Fruit fly (Drosophila melanogaster): ENCODE measurements around the gene Tie.
A peak's percentile ranks its signal among the peaks of the same experiment; 100 is the strongest.

The Tie gene

DNA sequence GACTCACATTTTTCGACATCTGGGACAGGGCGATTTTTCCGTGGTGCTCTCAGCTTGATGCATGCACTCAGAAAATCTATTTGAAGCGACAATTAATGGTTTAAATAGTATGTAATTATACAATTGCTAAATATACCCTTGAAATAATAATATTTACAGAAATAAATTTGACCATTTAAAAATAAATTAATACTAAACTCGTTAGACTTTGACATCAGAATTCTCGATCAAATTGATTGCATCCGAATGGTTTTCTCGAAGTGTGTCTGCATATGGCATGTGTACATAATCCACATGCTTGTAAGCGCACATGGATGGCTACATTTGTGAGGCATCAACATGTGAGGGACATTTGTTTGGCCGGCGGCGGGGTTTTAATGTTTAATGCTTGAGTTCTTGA lies 14.7 kb upstream of the Tie start (continued):
- TF ChIP-seq otp (GFP tag; IDR thresholded peaks at IDR 0.05) (peak; percentile 62; the same call in 1 of the 3 replicates), zfh1 (GFP tag; IDR thresholded peaks at IDR 0.05) (peak; percentile 84), CG17829 (tag; optimal IDR thresholded peaks at IDR 0.05) (peak; percentile 89), CG10959 (GFP tag; IDR thresholded peaks at IDR 0.05) (peak; percentile 86), CG2875 (GFP tag; optimal IDR thresholded peaks at IDR 0.05) (peak; percentile 63), zen (tag; optimal IDR thresholded peaks at IDR 0.05) (peak; percentile 85), Mad (GFP tag; optimal IDR thresholded peaks at IDR 0.05) (peak; percentile 32), CG11247 (GFP tag; IDR thresholded peaks at IDR 0.05) (no peak; the same call in 1 of the 2 replicates), al (GFP tag; IDR thresholded peaks at IDR 0.05) (0 out of 2 replicates have a peak, but pooled peaks have one; percentile 7), ranshi (GFP tag; IDR thresholded peaks at IDR 0.05) (peak; percentile 43; the same call in 1 of the 2 replicates), grn (GFP tag; optimal IDR thresholded peaks at IDR 0.05) (no peak), bab2 (GFP tag; optimal IDR thresholded peaks at IDR 0.05) (no peak), CG2129 (GFP tag; IDR thresholded peaks at IDR 0.05; ENCODE audit: partially characterized antibody) (no peak), trh (GFP tag; optimal IDR thresholded peaks at IDR 0.05) (no peak), CG4404 (GFP tag; IDR thresholded peaks at IDR 0.05) (peak; percentile 84), Xbp1 (GFP tag; optimal IDR thresholded peaks at IDR 0.05) (peak; percentile 52), CG1603 (tag; optimal IDR thresholded peaks at IDR 0.05) (peak; percentile 70), CG12659 (GFP tag; optimal IDR thresholded peaks at IDR 0.05) (peak; percentile 11), tap (tag; optimal IDR thresholded peaks at IDR 0.05) (peak; percentile 75), CG6254 (GFP tag; optimal IDR thresholded peaks at IDR 0.05) (peak; percentile 73), Asciz (GFP tag; optimal IDR thresholded peaks at IDR 0.05) (peak; percentile 56), ap (GFP tag; IDR thresholded peaks at IDR 0.05) (no peak), HmgZ (tag; optimal IDR thresholded peaks at IDR 0.05) (no peak), repo (GFP tag; optimal IDR thresholded peaks at IDR 0.05) (no peak), CG10431 (GFP tag; optimal IDR thresholded peaks at IDR 0.05) (no peak), trem (tag; optimal IDR thresholded peaks at IDR 0.05) (peak; percentile 79), TFAM (GFP tag; optimal IDR thresholded peaks at IDR 0.05) (no peak), NC2β (GFP tag; optimal IDR thresholded peaks at IDR 0.05) (peak; percentile 17), hb (GFP tag; IDR thresholded peaks at IDR 0.05; ENCODE audit: partially characterized antibody) (no peak), pho (GFP tag; optimal IDR thresholded peaks at IDR 0.05) (no peak), inv (GFP tag; IDR thresholded peaks at IDR 0.05; ENCODE audit: partially characterized antibody) (no peak), CG30403 (GFP tag; optimal IDR thresholded peaks at IDR 0.05) (peak; percentile 54), zen2 (GFP tag; IDR thresholded peaks at IDR 0.05; ENCODE audit: partially characterized antibody) (no peak), org-1 (GFP tag; optimal IDR thresholded peaks at IDR 0.05) (peak; percentile 27), CG15269 (tag; optimal IDR thresholded peaks at IDR 0.05) (peak; percentile 42), gsb (GFP tag; IDR thresholded peaks at IDR 0.05) (no peak), CG3838 (GFP tag; optimal IDR thresholded peaks at IDR 0.05) (peak; percentile 3)

DNA sequence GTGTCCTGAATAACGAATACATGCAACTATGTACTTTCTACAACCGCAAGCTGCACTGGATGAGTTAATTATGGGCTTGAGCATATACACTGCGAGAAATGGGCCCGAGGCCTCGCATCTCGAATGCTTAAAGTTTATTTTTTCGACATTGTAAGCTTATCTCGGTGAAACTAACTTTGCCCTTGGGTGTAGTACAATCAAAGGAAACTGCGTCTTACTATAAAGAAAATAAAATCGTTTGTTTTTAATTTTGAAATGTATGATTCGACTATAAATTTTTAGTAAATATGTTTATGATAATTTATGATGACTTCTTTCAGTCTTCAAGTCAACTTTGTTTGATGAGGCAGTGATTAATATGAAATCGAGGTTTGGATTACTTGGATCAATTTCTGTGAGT lies 13.8 kb upstream of the Tie start:
- TF ChIP-seq Gsc (GFP tag; IDR thresholded peaks at IDR 0.05) (no peak), Opbp (GFP tag; IDR thresholded peaks at IDR 0.05; ENCODE audit: partially characterized antibody) (no peak), CG10979 (tag; optimal IDR thresholded peaks at IDR 0.05) (peak; percentile 7), Med (GFP tag) (peak; percentile 18), phol (tag; optimal IDR thresholded peaks at IDR 0.05) (peak; percentile 27), sens (GFP tag) (peak; percentile 74), zf30C (GFP tag; optimal IDR thresholded peaks at IDR 0.05) (peak; percentile 27), CG17568 (GFP tag; optimal IDR thresholded peaks at IDR 0.05) (no peak), Ets65A (GFP tag) (peak; percentile 22), CG14710 (tag; optimal IDR thresholded peaks at IDR 0.05) (no peak), sim (GFP tag; IDR thresholded peaks at IDR 0.05) (no peak), gem (tag; optimal IDR thresholded peaks at IDR 0.05) (peak; percentile 20), CG17361 (GFP tag; IDR thresholded peaks at IDR 0.05) (0 out of 3 replicates have a peak, but pooled peaks have one; percentile 21), nau (GFP tag; optimal IDR thresholded peaks at IDR 0.05) (no peak), Drgx (GFP tag; IDR thresholded peaks at IDR 0.05) (peak; percentile 17; the same call in 1 of the 2 replicates)

Data from whole organism, embryonic.